Fruit fly (Drosophila melanogaster) whole organism, prepupa: ENCODE data around the gene CG5235.

Experiments
- Blimp-1 ChIP-seq: fragments of 200-800 bp; sonication (Bioruptor generic); optimal IDR thresholded peaks from 3 replicates; lab custom pipeline; 2017; ENCODE audit warnings: missing biosample characterization, missing genetic modification characterization, mild to moderate bottlenecking, moderate library complexity, missing genetic modification reagents
- CG10669 ChIP-seq: fragments of 200-800 bp; sonication (Bioruptor generic); optimal IDR thresholded peaks from 3 replicates; lab custom pipeline; 2018; ENCODE audit warnings: missing biosample characterization, mild to moderate bottlenecking, missing genetic modification characterization, moderate library complexity
- CG11902 ChIP-seq: fragments of 200-800 bp; sonication (Bioruptor generic); optimal IDR thresholded peaks from 3 replicates; lab custom pipeline; 2016; ENCODE audit warnings: missing biosample characterization, missing genetic modification characterization
- CG15336 ChIP-seq: fragments of 200-800 bp; sonication (Bioruptor generic); IDR thresholded peaks from 2 replicates; pipeline ENCODE4 v1.3.6; 2022; ENCODE audit warnings: missing biosample characterization, missing genetic modification characterization
- CG1621 ChIP-seq: fragments of 200-800 bp; sonication (Bioruptor generic); optimal IDR thresholded peaks from 3 replicates; lab custom pipeline; 2018; ENCODE audit warnings: missing biosample characterization, mild to moderate bottlenecking, missing genetic modification characterization
- CG16779 ChIP-seq: fragments of 200-800 bp; sonication (Bioruptor generic); optimal IDR thresholded peaks from 3 replicates; lab custom pipeline; 2017; ENCODE audit warnings: missing biosample characterization, mild to moderate bottlenecking, missing genetic modification characterization
- CG3032 ChIP-seq: fragments of 200-800 bp; optimal IDR thresholded peaks from 2 replicates; lab custom pipeline; 2019; ENCODE audit warnings: missing biosample characterization, mild to moderate bottlenecking, missing genetic modification characterization, moderate library complexity
- CG31627 ChIP-seq: fragments of 200-800 bp; sonication (Bioruptor generic); optimal IDR thresholded peaks from 3 replicates; lab custom pipeline; 2016; ENCODE audit warnings: missing biosample characterization, missing genetic modification characterization
- CG32006 ChIP-seq: fragments of 200-800 bp; sonication (Bioruptor generic); optimal IDR thresholded peaks from 3 replicates; lab custom pipeline; 2017; ENCODE audit warnings: missing biosample characterization, mild to moderate bottlenecking, missing genetic modification characterization
- CG34406 ChIP-seq: fragments of 200-800 bp; sonication (Bioruptor generic); optimal IDR thresholded peaks from 3 replicates; lab custom pipeline; 2016; ENCODE audit warnings: missing biosample characterization, missing genetic modification characterization
- CG4318 ChIP-seq: fragments of 200-800 bp; sonication (Bioruptor generic); optimal IDR thresholded peaks from 3 replicates; lab custom pipeline; 2017; ENCODE audit warnings: missing biosample characterization, mild to moderate bottlenecking, missing genetic modification characterization
- CG6163 ChIP-seq: fragments of 200-800 bp; sonication (Bioruptor generic); IDR thresholded peaks from 3 replicates; pipeline ENCODE4 v1.3.6; 2022; ENCODE audit warnings: missing biosample characterization, missing genetic modification characterization
- CG6276 ChIP-seq: fragments of 200-800 bp; sonication (Bioruptor generic); optimal IDR thresholded peaks from 2 replicates; lab custom pipeline; 2017; ENCODE audit warnings: missing biosample characterization, mild to moderate bottlenecking, missing genetic modification characterization
- CG6792 ChIP-seq: fragments of 200-800 bp; sonication (Bioruptor generic); optimal IDR thresholded peaks from 3 replicates; lab custom pipeline; 2016; ENCODE audit warnings: missing biosample characterization, missing genetic modification characterization
- CG6808 ChIP-seq: fragments of 200-800 bp; sonication (Bioruptor generic); optimal IDR thresholded peaks from 3 replicates; lab custom pipeline; 2017; ENCODE audit warnings: missing biosample characterization, missing genetic modification characterization, mild to moderate bottlenecking, moderate library complexity, missing genetic modification reagents
- CG6854 ChIP-seq: fragments of 200-800 bp; sonication (Bioruptor generic); optimal IDR thresholded peaks from 2 replicates; lab custom pipeline; 2017; ENCODE audit warnings: missing biosample characterization, mild to moderate bottlenecking, missing genetic modification characterization
- CG7368 ChIP-seq: fragments of 200-800 bp; sonication (Bioruptor generic); optimal IDR thresholded peaks from 3 replicates; lab custom pipeline; 2016; ENCODE audit warnings: missing biosample characterization, missing genetic modification characterization
- CG8119 ChIP-seq: fragments of 200-800 bp; sonication (Bioruptor generic); IDR thresholded peaks from 3 replicates; pipeline ENCODE4 v1.3.6; 2022; ENCODE audit warnings: missing biosample characterization, missing genetic modification characterization
- CG8319 ChIP-seq: fragments of 200-800 bp; sonication (Bioruptor generic); optimal IDR thresholded peaks from 3 replicates; lab custom pipeline; 2016; ENCODE audit warnings: missing biosample characterization, missing genetic modification characterization
- CG8632 ChIP-seq: fragments of 200-800 bp; sonication (Bioruptor generic); optimal IDR thresholded peaks from 3 replicates; lab custom pipeline; 2016; ENCODE audit warnings: missing biosample characterization, missing genetic modification characterization
- Eip75B ChIP-seq: fragments of 200-800 bp; sonication (Bioruptor generic); optimal IDR thresholded peaks from 3 replicates; lab custom pipeline; 2016; ENCODE audit warnings: missing biosample characterization, missing genetic modification characterization
- Eip93F ChIP-seq: fragments of 200-800 bp; sonication (Bioruptor generic); optimal IDR thresholded peaks from 2 replicates; lab custom pipeline; 2016; ENCODE audit warnings: missing biosample characterization, mild to moderate bottlenecking, missing genetic modification characterization
- Ets21C ChIP-seq: fragments of 200-800 bp; sonication (Bioruptor generic); optimal IDR thresholded peaks from 3 replicates; lab custom pipeline; 2016; ENCODE audit warnings: missing biosample characterization, missing genetic modification characterization
- Ets96B ChIP-seq: fragments of 200-800 bp; optimal IDR thresholded peaks from 2 replicates; lab custom pipeline; 2019; ENCODE audit warnings: missing biosample characterization, mild to moderate bottlenecking, missing genetic modification characterization, moderate library complexity
- Gug ChIP-seq: fragments of 200-800 bp; sonication (Bioruptor generic); IDR thresholded peaks from 2 replicates; pipeline ENCODE4 v1.3.6; 2022; ENCODE audit warnings: missing biosample characterization, missing genetic modification characterization
- Hr39 ChIP-seq: fragments of 200-800 bp; sonication (Bioruptor generic); optimal IDR thresholded peaks from 2 replicates; lab custom pipeline; 2016; ENCODE audit warnings: missing biosample characterization, missing genetic modification characterization
- Hr4 ChIP-seq: fragments of 200-800 bp; sonication (Bioruptor generic); optimal IDR thresholded peaks from 3 replicates; lab custom pipeline; 2016; ENCODE audit warnings: missing biosample characterization, missing genetic modification characterization
- Lpt ChIP-seq: fragments of 200-800 bp; sonication (Bioruptor generic); optimal IDR thresholded peaks from 3 replicates; lab custom pipeline; 2016; ENCODE audit warnings: missing biosample characterization, missing genetic modification characterization
- Smox ChIP-seq: fragments of 200-800 bp; sonication (Bioruptor generic); optimal IDR thresholded peaks from 3 replicates; lab custom pipeline; 2016; ENCODE audit warnings: missing biosample characterization, missing genetic modification characterization
- Sox102F ChIP-seq: fragments of 200-800 bp; sonication (Bioruptor generic); optimal IDR thresholded peaks from 2 replicates; lab custom pipeline; 2016; ENCODE audit warnings: missing biosample characterization, mild to moderate bottlenecking, missing genetic modification characterization
- Sox14 ChIP-seq: fragments of 200-800 bp; sonication (Bioruptor generic); optimal IDR thresholded peaks from 3 replicates; lab custom pipeline; 2016; ENCODE audit warnings: missing biosample characterization, missing genetic modification characterization
- Sox15 ChIP-seq: fragments of 200-800 bp; sonication (Bioruptor generic); optimal IDR thresholded peaks from 3 replicates; lab custom pipeline; 2016; ENCODE audit warnings: missing biosample characterization, missing genetic modification characterization
- achi ChIP-seq: fragments of 200-800 bp; sonication (Bioruptor generic); optimal IDR thresholded peaks from 3 replicates; lab custom pipeline; 2016; ENCODE audit warnings: missing biosample characterization, missing genetic modification characterization
- acj6 ChIP-seq: fragments of 200-800 bp; sonication (Bioruptor generic); optimal IDR thresholded peaks from 3 replicates; lab custom pipeline; 2016; ENCODE audit warnings: missing biosample characterization, missing genetic modification characterization
- cyc ChIP-seq: fragments of 200-800 bp; sonication (Bioruptor generic); optimal IDR thresholded peaks from 3 replicates; lab custom pipeline; 2016; ENCODE audit warnings: missing biosample characterization, missing genetic modification characterization
- dac ChIP-seq: fragments of 200-800 bp; sonication (Bioruptor generic); optimal IDR thresholded peaks from 2 replicates; lab custom pipeline; 2017; ENCODE audit warnings: missing biosample characterization, mild to moderate bottlenecking, missing genetic modification characterization
- eg ChIP-seq: fragments of 200-800 bp; sonication (Bioruptor generic); IDR thresholded peaks from 3 replicates; pipeline ENCODE4 v1.3.6; 2022; ENCODE audit warnings: missing biosample characterization, missing genetic modification characterization
- esn ChIP-seq: fragments of 200-800 bp; sonication (Bioruptor generic); optimal IDR thresholded peaks from 2 replicates; lab custom pipeline; 2016; ENCODE audit warnings: missing biosample characterization, mild to moderate bottlenecking, missing genetic modification characterization, moderate library complexity
- fd59A ChIP-seq: fragments of 200-800 bp; sonication (Bioruptor generic); optimal IDR thresholded peaks from 2 replicates; lab custom pipeline; 2017; ENCODE audit warnings: missing biosample characterization, mild to moderate bottlenecking, missing genetic modification characterization, missing genetic modification reagents
- lz ChIP-seq: fragments of 200-800 bp; sonication (Bioruptor generic); optimal IDR thresholded peaks from 3 replicates; lab custom pipeline; 2016; ENCODE audit warnings: missing biosample characterization, missing genetic modification characterization
- net ChIP-seq: fragments of 200-800 bp; sonication (Bioruptor generic); optimal IDR thresholded peaks from 3 replicates; lab custom pipeline; 2016; ENCODE audit warnings: missing biosample characterization, missing genetic modification characterization
- pdm3 ChIP-seq: fragments of 200-800 bp; sonication (Bioruptor generic); optimal IDR thresholded peaks from 3 replicates; lab custom pipeline; 2016; ENCODE audit warnings: missing biosample characterization, missing genetic modification characterization
- salr ChIP-seq, 2 experiments: fragments of 200-800 bp; sonication (Bioruptor generic); optimal IDR thresholded peaks; 3 replicates each; lab custom pipeline; 2016 to 2018; ENCODE audit warnings: missing biosample characterization in 2 of 2, missing genetic modification characterization in 2 of 2, mild to moderate bottlenecking in 1 of 2
- spab ChIP-seq: fragments of 200-800 bp; sonication (Bioruptor generic); optimal IDR thresholded peaks from 2 replicates; lab custom pipeline; 2017; ENCODE audit warnings: missing biosample characterization, mild to moderate bottlenecking, missing genetic modification characterization, missing genetic modification reagents
- svp ChIP-seq: fragments of 200-800 bp; sonication (Bioruptor generic); peaks from one replicate; lab custom pipeline; 2016; ENCODE audit warnings: missing biosample characterization, missing genetic modification characterization
- topi ChIP-seq: fragments of 200-800 bp; sonication (Bioruptor generic); optimal IDR thresholded peaks from 3 replicates; lab custom pipeline; 2016; ENCODE audit warnings: missing biosample characterization, missing genetic modification characterization
- vri ChIP-seq: fragments of 200-800 bp; sonication (Bioruptor generic); optimal IDR thresholded peaks from 3 replicates; lab custom pipeline; 2016; ENCODE audit warnings: missing biosample characterization, mild to moderate bottlenecking, missing genetic modification characterization

The CG5235 gene

dm6 chr3L:16128481-16128972 is 38.3 kb upstream of the CG5235 start, which contains the start of gene Pgm1 (continued):
- TF ChIP-seq CG6854, result peak; percentile 87
- TF ChIP-seq CG6276 (GFP tag; lab: Kevin White, UChicago), result no peak
- TF ChIP-seq Smox, result peak; percentile 94
- TF ChIP-seq CG6792 (GFP tag; lab: Kevin White, UChicago), result peak; percentile 92
- TF ChIP-seq Sox102F (GFP tag; lab: Kevin White, UChicago), result peak; percentile 97
- TF ChIP-seq Sox14 (GFP tag; lab: Kevin White, UChicago), result peak; percentile 96
- TF ChIP-seq topi (GFP tag; lab: Kevin White, UChicago), result peak; percentile 95
- peak; percentile 89 for TF ChIP-seq CG8632 (GFP tag; lab: Kevin White, UChicago)

dm6 chr3L:16121791-16122190 is 31.6 kb upstream of the CG5235 start, which contains the start of gene Strump:
TSS of gene Strump (plus strand) at chr3L:16122002.
- TF ChIP-seq achi (GFP tag; lab: Kevin White, UChicago), result no peak
- TF ChIP-seq dac (GFP tag; lab: Kevin White, UChicago), result no peak
- no peak for TF ChIP-seq Ets21C (GFP tag; lab: Kevin White, UChicago)
- TF ChIP-seq CG10669 (GFP tag; lab: Kevin White, UChicago), result no peak
- TF ChIP-seq CG8119, result no peak
- TF ChIP-seq Ets96B (tag; lab: Kevin White, UChicago), result no peak
- TF ChIP-seq vri (GFP tag; lab: Kevin White, UChicago), result no peak
- no peak for TF ChIP-seq Lpt
- no peak for TF ChIP-seq pdm3 (GFP tag; lab: Kevin White, UChicago)

DNA sequence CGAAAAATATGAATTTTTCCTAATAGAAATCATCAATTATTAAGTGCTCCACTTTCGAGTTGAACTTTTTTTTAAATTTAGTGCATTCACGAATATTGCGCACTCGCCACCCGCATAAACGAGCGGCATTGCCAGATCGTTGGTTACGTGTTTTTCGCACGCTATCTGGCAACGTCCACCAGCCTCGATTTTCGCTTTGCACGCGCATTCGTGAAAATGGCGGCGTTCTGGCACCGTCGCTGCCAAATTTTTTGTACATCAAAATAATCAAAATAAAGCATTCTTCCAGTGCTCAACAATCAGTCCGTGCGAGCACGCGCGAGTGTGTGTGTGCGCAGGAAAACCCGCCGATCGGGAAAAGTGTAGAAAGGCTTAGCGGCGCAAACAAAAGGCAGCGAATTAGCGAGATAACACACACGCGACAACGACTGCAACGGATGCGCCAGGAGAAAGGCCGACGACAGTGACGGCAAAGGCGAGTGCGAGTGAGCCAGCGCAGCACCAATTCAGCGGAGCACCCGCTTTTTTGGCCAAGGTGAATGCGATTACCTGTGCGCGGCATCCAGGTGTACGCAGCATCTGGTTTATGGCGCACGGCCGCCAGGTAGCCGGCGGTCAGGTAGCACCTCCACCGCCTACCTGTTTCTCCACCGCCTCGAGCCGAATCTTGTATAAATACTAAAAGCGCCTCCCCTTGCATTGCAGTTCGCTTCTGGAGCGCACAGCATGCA is 23.6 kb upstream of the CG5235 start:
- TF ChIP-seq acj6 (GFP tag; lab: Kevin White, UChicago) (no peak), CG15336 (GFP tag; lab: Robert Waterston, UW) (peak; percentile 87), net (GFP tag; lab: Kevin White, UChicago) (no peak), lz (GFP tag; lab: Kevin White, UChicago) (peak; percentile 90), esn (GFP tag; lab: Kevin White, UChicago) (peak; percentile 92), eg (peak; percentile 90; the same call in 2 of the 3 replicates), CG8319 (GFP tag; lab: Kevin White, UChicago) (no peak), CG34406 (GFP tag; lab: Kevin White, UChicago) (peak; percentile 77), CG4318 (GFP tag; lab: Kevin White, UChicago) (no peak), CG1621 (no peak), Smox (no peak), svp (GFP tag; lab: Kevin White, UChicago) (no peak), CG8632 (GFP tag; lab: Kevin White, UChicago) (peak; percentile 80), Hr39 (GFP tag; lab: Kevin White, UChicago) (no peak), salr (GFP tag; optimal IDR thresholded peaks at IDR 0.05; lab: Kevin White, UChicago) (no peak), Hr4 (GFP tag; lab: Kevin White, UChicago) (peak; percentile 88), fd59A (GFP tag; lab: Kevin White, UChicago) (no peak), cyc (GFP tag; lab: Kevin White, UChicago) (peak; percentile 87), Eip93F (peak; percentile 92), Sox15 (peak; percentile 77), CG6854 (peak; percentile 65), CG7368 (GFP tag; lab: Kevin White, UChicago) (peak; percentile 85), CG11902 (GFP tag; lab: Kevin White, UChicago) (peak; percentile 75), Lpt (no peak), Blimp-1 (GFP tag; lab: Kevin White, UChicago) (peak; percentile 68), Ets21C (GFP tag; lab: Kevin White, UChicago) (no peak), spab (no peak), Eip75B (GFP tag; lab: Kevin White, UChicago) (no peak), CG32006 (GFP tag; lab: Kevin White, UChicago) (no peak), CG6808 (GFP tag; lab: Kevin White, UChicago) (no peak), CG3032 (peak; percentile 80), CG6163 (GFP tag; lab: Robert Waterston, UW) (no peak; the same call in 1 of the 3 replicates), CG16779 (tag; lab: Kevin White, UChicago) (no peak), CG31627 (GFP tag; lab: Kevin White, UChicago) (peak; percentile 92), Gug (GFP tag; lab: Robert Waterston, UW) (peak; percentile 77)
